Fruit fly (Drosophila melanogaster): ENCODE results near the gene CG45067.

CG45067 gene

DNA sequence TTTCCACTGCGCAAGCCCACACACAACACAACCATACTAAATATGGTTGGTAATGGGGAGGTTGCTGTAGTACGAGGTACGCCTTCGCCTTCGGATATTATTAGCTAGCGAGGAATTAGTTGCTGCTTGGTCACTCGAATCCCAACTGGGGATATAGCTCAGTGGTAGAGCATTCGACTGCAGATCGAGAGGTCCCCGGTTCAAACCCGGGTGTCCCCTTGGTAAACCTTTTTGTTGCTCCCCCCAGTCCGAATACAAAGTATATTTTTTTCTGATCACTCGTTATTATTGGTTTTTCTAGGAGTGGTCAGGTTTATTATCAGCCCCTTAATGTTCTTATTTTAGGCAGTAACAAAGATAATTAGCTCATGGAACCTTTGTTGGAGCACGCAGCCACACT lies 18.7 kb downstream of the CG45067 start (continued):
- no peak for TF ChIP-seq CG4820 (GFP tag; optimal IDR thresholded peaks at IDR 0.05)
- no peak for TF ChIP-seq tap (tag; optimal IDR thresholded peaks at IDR 0.05)
- TF ChIP-seq CG10147 (GFP tag; optimal IDR thresholded peaks at IDR 0.05), result no peak
- TF ChIP-seq CG14667 (GFP tag; IDR thresholded peaks at IDR 0.05), result no peak
- TF ChIP-seq CG14965 (GFP tag; optimal IDR thresholded peaks at IDR 0.05; ENCODE audit: borderline replicate concordance), result no peak
- no peak for TF ChIP-seq ash1 (GFP tag; optimal IDR thresholded peaks at IDR 0.05)
- no peak for TF ChIP-seq CG16815 (GFP tag; optimal IDR thresholded peaks at IDR 0.05)
- TF ChIP-seq CG3847 (GFP tag; IDR thresholded peaks at IDR 0.05), result no peak
- TF ChIP-seq Bgb (GFP tag; IDR thresholded peaks at IDR 0.05; ENCODE audit: partially characterized antibody), result peak; percentile 88
- TF ChIP-seq ranshi (GFP tag; IDR thresholded peaks at IDR 0.05), result no peak
- TF ChIP-seq CG13624 (GFP tag; optimal IDR thresholded peaks at IDR 0.05), result no peak
- TF ChIP-seq CG13894 (tag; optimal IDR thresholded peaks at IDR 0.05), result no peak
- no peak for TF ChIP-seq CG11247 (GFP tag; IDR thresholded peaks at IDR 0.05)
- TF ChIP-seq inv (GFP tag; IDR thresholded peaks at IDR 0.05; ENCODE audit: partially characterized antibody), result peak; percentile 37; the same call in 1 of the 2 replicates
- peak; percentile 89 for TF ChIP-seq ato (GFP tag; IDR thresholded peaks at IDR 0.05; ENCODE audit: partially characterized antibody)
- TF ChIP-seq Gug (GFP tag; IDR thresholded peaks at IDR 0.05), result no peak
- peak; percentile 53; the same call in 2 of the 3 replicates for TF ChIP-seq zen2 (GFP tag; IDR thresholded peaks at IDR 0.05; ENCODE audit: partially characterized antibody)
- no peak for TF ChIP-seq CG12391 (tag; optimal IDR thresholded peaks at IDR 0.05)
- no peak for TF ChIP-seq corto (GFP tag; optimal IDR thresholded peaks at IDR 0.05)
- TF ChIP-seq klu (GFP tag; IDR thresholded peaks at IDR 0.05), result no peak
- no peak for TF ChIP-seq CG13775 (GFP tag; optimal IDR thresholded peaks at IDR 0.05)
- no peak for TF ChIP-seq CG10462 (GFP tag; optimal IDR thresholded peaks at IDR 0.05)
- peak; percentile 50; the same call in 1 of the 4 replicates for TF ChIP-seq chinmo (GFP tag; IDR thresholded peaks at IDR 0.05; ENCODE audit: partially characterized antibody)
- no peak for TF ChIP-seq H2.0 (GFP tag; IDR thresholded peaks at IDR 0.05)
- TF ChIP-seq cas (GFP tag; IDR thresholded peaks at IDR 0.05), result no peak
- TF ChIP-seq Hr51 (GFP tag; optimal IDR thresholded peaks at IDR 0.05), result no peak
- no peak for TF ChIP-seq az2 (GFP tag; optimal IDR thresholded peaks at IDR 0.05)
- TF ChIP-seq Lim3 (GFP tag; IDR thresholded peaks at IDR 0.05), result no peak
- TF ChIP-seq Bdp1 (GFP tag; optimal IDR thresholded peaks at IDR 0.05), result peak; percentile 98
- no peak for TF ChIP-seq sc (optimal IDR thresholded peaks at IDR 0.05)
- no peak for TF ChIP-seq sc (GFP tag; optimal IDR thresholded peaks at IDR 0.05)
- TF ChIP-seq Atf6 (GFP tag; IDR thresholded peaks at IDR 0.05), result no peak
- peak; percentile 62 for TF ChIP-seq Scr (GFP tag; IDR thresholded peaks at IDR 0.05; ENCODE audit: partially characterized antibody)
- TF ChIP-seq CG30020 (tag; optimal IDR thresholded peaks at IDR 0.05), result no peak
- TF ChIP-seq pan (optimal IDR thresholded peaks at IDR 0.05), result no peak
- TF ChIP-seq pan (GFP tag; optimal IDR thresholded peaks at IDR 0.05 in 1 of 2, IDR thresholded peaks at IDR 0.05 in 1 of 2), result no peak
- no peak for TF ChIP-seq Dref (GFP tag; IDR thresholded peaks at IDR 0.05)
- TF ChIP-seq CG6175 (GFP tag; IDR thresholded peaks at IDR 0.05), result no peak
- peak; percentile 76 for TF ChIP-seq mld (GFP tag; IDR thresholded peaks at IDR 0.05; ENCODE audit: partially characterized antibody)
- TF ChIP-seq mirr (GFP tag; optimal IDR thresholded peaks at IDR 0.05), result no peak
- TF ChIP-seq gcm2 (GFP tag; optimal IDR thresholded peaks at IDR 0.05), result no peak
- TF ChIP-seq CG31388 (GFP tag; optimal IDR thresholded peaks at IDR 0.05), result no peak
- no peak for TF ChIP-seq CG5180 (GFP tag; optimal IDR thresholded peaks at IDR 0.05)
- TF ChIP-seq Tbp (GFP tag; optimal IDR thresholded peaks at IDR 0.05), result no peak
- TF ChIP-seq mam (GFP tag; optimal IDR thresholded peaks at IDR 0.05), result no peak
- no peak for TF ChIP-seq gcm (GFP tag; optimal IDR thresholded peaks at IDR 0.05)
- TF ChIP-seq hbn (GFP tag; IDR thresholded peaks at IDR 0.05; ENCODE audit: partially characterized antibody), result no peak; the same call in 1 of the 2 replicates
- TF ChIP-seq CG14441 (GFP tag; IDR thresholded peaks at IDR 0.05), result no peak
- TF ChIP-seq pum (GFP tag; optimal IDR thresholded peaks at IDR 0.05), result no peak
- TF ChIP-seq CG10366 (GFP tag; IDR thresholded peaks at IDR 0.05), result no peak
- TF ChIP-seq CG34224 (GFP tag; IDR thresholded peaks at IDR 0.05; ENCODE audit: partially characterized antibody), result peak; percentile 20; the same call in 1 of the 3 replicates

All from whole organism, embryonic.